Fruit fly (Drosophila melanogaster) whole organism, embryonic: ENCODE data around the gene ZIPIC.

Source experiments
- Bgb ChIP-seq: fragments of 200-800 bp; sonication (Bioruptor generic); IDR thresholded peaks from 2 replicates; pipeline ENCODE4 v1.3.6; 2022; ENCODE audit warnings: missing biosample characterization, missing genetic modification characterization; ENCODE audit not compliant: partially characterized antibody
- CG6683 ChIP-seq: fragments of 200-800 bp; sonication (Bioruptor generic); optimal IDR thresholded peaks from 2 replicates; lab custom pipeline; 2017; ENCODE audit warnings: missing biosample characterization, mild to moderate bottlenecking, missing genetic modification characterization, missing genetic modification reagents
- dmrt11E ChIP-seq: fragments of 200-800 bp; sonication (Bioruptor generic); optimal IDR thresholded peaks from 3 replicates; lab custom pipeline; 2018; ENCODE audit warnings: missing biosample characterization, mild to moderate bottlenecking, missing genetic modification characterization, moderate library complexity
- repo ChIP-seq: fragments of 200-800 bp; sonication (Bioruptor generic); optimal IDR thresholded peaks from 2 replicates; lab custom pipeline; 2016; ENCODE audit warnings: missing biosample characterization, missing genetic modification characterization
- tap ChIP-seq: fragments of 200-800 bp; optimal IDR thresholded peaks from 3 replicates; lab custom pipeline; 2019; ENCODE audit warnings: missing biosample characterization, mild to moderate bottlenecking, missing genetic modification characterization, moderate library complexity
- unpg ChIP-seq: fragments of 200-800 bp; sonication (Bioruptor generic); optimal IDR thresholded peaks from 3 replicates; lab custom pipeline; 2018; ENCODE audit warnings: missing biosample characterization, mild to moderate bottlenecking, missing genetic modification characterization, moderate library complexity

DNA sequence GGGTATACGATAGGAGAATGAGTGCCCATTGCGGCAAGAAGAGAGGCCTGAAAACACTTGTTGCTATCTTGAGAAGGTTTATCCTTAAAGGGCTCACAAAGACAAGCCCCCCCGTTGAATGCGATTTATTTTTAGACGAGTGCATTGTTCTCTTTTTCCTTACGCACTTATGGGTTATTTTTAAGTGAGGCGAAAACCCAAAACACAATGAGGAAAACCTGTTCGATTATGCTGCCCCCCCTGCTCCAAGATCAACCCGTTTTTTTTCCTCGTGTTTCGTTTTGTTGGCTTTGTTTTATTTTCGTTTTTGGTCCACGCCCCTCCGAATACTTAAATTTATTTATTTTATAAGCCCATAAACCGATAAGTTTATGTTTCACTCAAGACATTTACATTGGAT is 23.3 kb upstream of the ZIPIC start:
- TF ChIP-seq dmrt11E (no peak), Bgb (GFP tag; lab: Robert Waterston, UW) (no peak), unpg (GFP tag; lab: Kevin White, UChicago) (no peak), tap (tag; lab: Kevin White, UChicago) (no peak), CG6683 (no peak), repo (GFP tag; lab: Kevin White, UChicago) (no peak)
